Fruit fly (Drosophila melanogaster) whole organism, embryonic: ENCODE results near the gene CG3149.

ENCODE experiments used
- Atf-2 ChIP-seq: fragments of 200-800 bp; sonication (Bioruptor generic); optimal IDR thresholded peaks from 2 replicates; lab custom pipeline; 2016; ENCODE audit warnings: missing biosample characterization, missing genetic modification characterization
- Atf3 ChIP-seq: fragments of 200-800 bp; sonication (Bioruptor generic); optimal IDR thresholded peaks from 3 replicates; lab custom pipeline; 2016; ENCODE audit warnings: missing biosample characterization, missing genetic modification characterization
- CG10654 ChIP-seq: fragments of 200-800 bp; sonication (Bioruptor generic); optimal IDR thresholded peaks from 2 replicates; lab custom pipeline; 2016; ENCODE audit warnings: missing biosample characterization, missing genetic modification characterization
- CG11398 ChIP-seq: fragments of 200-800 bp; sonication (Bioruptor generic); optimal IDR thresholded peaks from 2 replicates; lab custom pipeline; 2016; ENCODE audit warnings: missing biosample characterization, missing genetic modification characterization
- CG12219 ChIP-seq: fragments of 200-800 bp; sonication (Bioruptor generic); optimal IDR thresholded peaks from 3 replicates; lab custom pipeline; 2018; ENCODE audit warnings: missing biosample characterization, mild to moderate bottlenecking, missing genetic modification characterization
- CG12299 ChIP-seq: fragments of 200-800 bp; sonication (Bioruptor generic); optimal IDR thresholded peaks from 2 replicates; lab custom pipeline; 2018; ENCODE audit warnings: missing biosample characterization, mild to moderate bottlenecking, missing genetic modification characterization
- CG13775 ChIP-seq: fragments of 200-800 bp; sonication (Bioruptor generic); optimal IDR thresholded peaks from 3 replicates; lab custom pipeline; 2017; ENCODE audit warnings: missing biosample characterization, mild to moderate bottlenecking, missing genetic modification characterization
- CG17385 ChIP-seq: fragments of 200-800 bp; sonication (Bioruptor generic); optimal IDR thresholded peaks from 3 replicates; lab custom pipeline; 2018; ENCODE audit warnings: missing biosample characterization, mild to moderate bottlenecking, missing genetic modification characterization
- CG1832 ChIP-seq: fragments of 200-800 bp; sonication (Bioruptor generic); optimal IDR thresholded peaks from 2 replicates; lab custom pipeline; 2017; ENCODE audit warnings: missing biosample characterization, mild to moderate bottlenecking, missing genetic modification characterization, inconsistent platforms
- CG2120 ChIP-seq: fragments of 200-800 bp; sonication (Bioruptor generic); optimal IDR thresholded peaks from 3 replicates; lab custom pipeline; 2016; ENCODE audit warnings: missing biosample characterization, missing genetic modification characterization
- CG30403 ChIP-seq: fragments of 200-800 bp; sonication (Bioruptor generic); optimal IDR thresholded peaks from 3 replicates; lab custom pipeline; 2016; ENCODE audit warnings: missing biosample characterization, missing genetic modification characterization
- CG31365 ChIP-seq: fragments of 200-800 bp; sonication (Bioruptor generic); optimal IDR thresholded peaks from 2 replicates; lab custom pipeline; 2018; ENCODE audit warnings: missing biosample characterization, mild to moderate bottlenecking, missing genetic modification characterization
- CG32767 ChIP-seq: fragments of 200-800 bp; sonication (Bioruptor generic); IDR thresholded peaks from 2 replicates; pipeline ENCODE4 v1.3.6; 2022; ENCODE audit warnings: missing biosample characterization, missing genetic modification characterization
- CG33213 ChIP-seq: fragments of 200-800 bp; sonication (Bioruptor generic); optimal IDR thresholded peaks from 3 replicates; lab custom pipeline; 2016; ENCODE audit warnings: missing biosample characterization, missing genetic modification characterization
- CG33557 ChIP-seq: fragments of 200-800 bp; sonication (Bioruptor generic); optimal IDR thresholded peaks from 2 replicates; lab custom pipeline; 2019; ENCODE audit warnings: missing biosample characterization, mild to moderate bottlenecking, missing genetic modification characterization, moderate library complexity
- CG43689 ChIP-seq: fragments of 200-800 bp; sonication (Bioruptor generic); IDR thresholded peaks from 2 replicates; pipeline ENCODE4 v1.3.6; 2022; ENCODE audit warnings: missing biosample characterization, missing genetic modification characterization
- CG6854 ChIP-seq: fragments of 200-800 bp; sonication (Bioruptor generic); optimal IDR thresholded peaks from 3 replicates; lab custom pipeline; 2017; ENCODE audit warnings: missing biosample characterization, mild to moderate bottlenecking, missing genetic modification characterization
- CG7357 ChIP-seq: fragments of 200-800 bp; sonication (Bioruptor generic); IDR thresholded peaks from 3 replicates; pipeline ENCODE4 v1.3.6; 2022; ENCODE audit warnings: missing biosample characterization, missing genetic modification characterization
- CG8478 ChIP-seq: fragments of >200 bp; optimal IDR thresholded peaks from 2 replicates; lab custom pipeline; 2018
- CTCF ChIP-seq: fragments of 200-800 bp; sonication (Bioruptor generic); optimal IDR thresholded peaks from 2 replicates; lab custom pipeline; 2017; ENCODE audit warnings: missing biosample characterization, mild to moderate bottlenecking, missing genetic modification characterization, moderate library complexity
- Dad ChIP-seq: fragments of 200-800 bp; sonication (Bioruptor generic); optimal IDR thresholded peaks from 3 replicates; lab custom pipeline; 2016; ENCODE audit warnings: missing biosample characterization, missing genetic modification characterization
- Dek ChIP-seq: fragments of 200-800 bp; sonication (Bioruptor generic); optimal IDR thresholded peaks from 3 replicates; lab custom pipeline; 2019; ENCODE audit warnings: missing biosample characterization, mild to moderate bottlenecking, missing genetic modification characterization, moderate library complexity
- Drgx ChIP-seq: fragments of 200-800 bp; sonication (Bioruptor generic); IDR thresholded peaks from 2 replicates; pipeline ENCODE4 v1.3.6; 2022; ENCODE audit warnings: missing biosample characterization, missing genetic modification characterization
- Fer2 ChIP-seq: fragments of 200-800 bp; sonication (Bioruptor generic); optimal IDR thresholded peaks from 2 replicates; lab custom pipeline; 2018; ENCODE audit warnings: missing biosample characterization, mild to moderate bottlenecking, missing genetic modification characterization, moderate library complexity
- Hmx ChIP-seq: fragments of 200-800 bp; sonication (Bioruptor generic); optimal IDR thresholded peaks from 2 replicates; lab custom pipeline; 2016; ENCODE audit warnings: missing biosample characterization, missing genetic modification characterization
- Hr51 ChIP-seq, 2 experiments: fragments of 200-800 bp; sonication (Bioruptor generic); optimal IDR thresholded peaks; 2 replicates in 1 of 2; 3 replicates in 1 of 2; lab custom pipeline; 2016 to 2018; ENCODE audit warnings: missing biosample characterization in 2 of 2, missing genetic modification characterization in 2 of 2, mild to moderate bottlenecking in 1 of 2, moderate library complexity in 1 of 2
- Mad ChIP-seq: fragments of 200-800 bp; sonication (Bioruptor generic); optimal IDR thresholded peaks from 2 replicates; lab custom pipeline; 2016; ENCODE audit warnings: missing biosample characterization, missing genetic modification characterization
- Neu2 ChIP-seq: fragments of 200-800 bp; sonication (Bioruptor generic); optimal IDR thresholded peaks from 3 replicates; lab custom pipeline; 2016; ENCODE audit warnings: missing biosample characterization, missing genetic modification characterization, borderline replicate concordance
- Rx ChIP-seq: fragments of 200-800 bp; sonication (Bioruptor generic); IDR thresholded peaks from 2 replicates; pipeline ENCODE4 v1.3.6; 2022; ENCODE audit warnings: missing biosample characterization, missing genetic modification characterization
- Trl ChIP-seq, 3 experiments: fragments of >200 bp in 2 of 3; fragments of 200-800 bp in 1 of 3; sonication (Bioruptor generic) in 1 of 3; optimal IDR thresholded peaks; 2 replicates in 1 of 3; 3 replicates in 2 of 3; lab custom pipeline; 2016 to 2017; ENCODE audit warnings: missing biosample characterization in 1 of 3, missing genetic modification characterization in 1 of 3
- Xrp1 ChIP-seq: fragments of 200-800 bp; sonication (Bioruptor generic); IDR thresholded peaks from 2 replicates; pipeline ENCODE4 v1.3.6; 2022; ENCODE audit warnings: missing biosample characterization, missing genetic modification characterization
- ac ChIP-seq: fragments of 200-800 bp; sonication (Bioruptor generic); optimal IDR thresholded peaks from 3 replicates; lab custom pipeline; 2017; ENCODE audit warnings: missing biosample characterization, mild to moderate bottlenecking, missing genetic modification characterization
- dan ChIP-seq: fragments of 200-800 bp; sonication (Bioruptor generic); IDR thresholded peaks from 2 replicates; pipeline ENCODE4 v1.3.6; 2022; ENCODE audit warnings: missing biosample characterization, missing genetic modification characterization
- ewg ChIP-seq: fragments of 200-800 bp; sonication (Bioruptor generic); optimal IDR thresholded peaks from 3 replicates; lab custom pipeline; 2017; ENCODE audit warnings: mild to moderate bottlenecking, missing biosample characterization, missing genetic modification reagents, missing genetic modification characterization
- exex ChIP-seq: fragments of 200-800 bp; sonication (Bioruptor generic); optimal IDR thresholded peaks from 4 replicates; lab custom pipeline; 2018; ENCODE audit warnings: missing biosample characterization, mild to moderate bottlenecking, missing genetic modification characterization, moderate library complexity
- fd102C ChIP-seq: fragments of 200-800 bp; sonication (Bioruptor generic); optimal IDR thresholded peaks from 2 replicates; lab custom pipeline; 2018; ENCODE audit warnings: missing biosample characterization, mild to moderate bottlenecking, missing genetic modification characterization, moderate library complexity
- gem ChIP-seq: fragments of 200-800 bp; sonication (Bioruptor generic); optimal IDR thresholded peaks from 2 replicates; lab custom pipeline; 2019; ENCODE audit warnings: missing biosample characterization, mild to moderate bottlenecking, missing genetic modification characterization, moderate library complexity
- hbn ChIP-seq: fragments of 200-800 bp; sonication (Bioruptor generic); IDR thresholded peaks from 2 replicates; pipeline ENCODE4 v1.3.6; 2022; ENCODE audit warnings: missing biosample characterization, missing genetic modification characterization; ENCODE audit not compliant: partially characterized antibody
- her ChIP-seq: fragments of 200-800 bp; sonication (Bioruptor generic); optimal IDR thresholded peaks from 2 replicates; lab custom pipeline; 2016; ENCODE audit warnings: missing biosample characterization, missing genetic modification characterization
- lmd ChIP-seq: fragments of 200-800 bp; sonication (Bioruptor generic); IDR thresholded peaks from 2 replicates; pipeline ENCODE4 v1.3.6; 2022; ENCODE audit warnings: missing biosample characterization, missing genetic modification characterization
- maf-S ChIP-seq: fragments of 200-800 bp; sonication (Bioruptor generic); optimal IDR thresholded peaks from 2 replicates; lab custom pipeline; 2016; ENCODE audit warnings: missing biosample characterization, missing genetic modification characterization
- nerfin-1 ChIP-seq: fragments of 200-800 bp; sonication (Bioruptor generic); optimal IDR thresholded peaks from 3 replicates; lab custom pipeline; 2019; ENCODE audit warnings: missing biosample characterization, mild to moderate bottlenecking, missing genetic modification characterization, moderate library complexity
- nmo ChIP-seq: fragments of 200-800 bp; sonication (Bioruptor generic); optimal IDR thresholded peaks from 2 replicates; lab custom pipeline; 2018; ENCODE audit warnings: missing biosample characterization, mild to moderate bottlenecking, missing genetic modification characterization, moderate library complexity
- phol ChIP-seq: fragments of 200-800 bp; sonication (Bioruptor generic); optimal IDR thresholded peaks from 3 replicates; lab custom pipeline; 2018; ENCODE audit warnings: missing biosample characterization, mild to moderate bottlenecking, missing genetic modification characterization, moderate library complexity
- pum ChIP-seq: fragments of 200-800 bp; sonication (Bioruptor generic); optimal IDR thresholded peaks from 2 replicates; lab custom pipeline; 2016; ENCODE audit warnings: missing biosample characterization, missing genetic modification characterization
- repo ChIP-seq: fragments of 200-800 bp; sonication (Bioruptor generic); optimal IDR thresholded peaks from 2 replicates; lab custom pipeline; 2016; ENCODE audit warnings: missing biosample characterization, missing genetic modification characterization
- sd ChIP-seq: fragments of 200-800 bp; sonication (Bioruptor generic); optimal IDR thresholded peaks from 3 replicates; lab custom pipeline; 2018; ENCODE audit warnings: missing biosample characterization, mild to moderate bottlenecking, missing genetic modification characterization, moderate library complexity
- sens ChIP-seq: fragments of 200-800 bp; sonication (Bioruptor generic); peaks from one replicate; lab custom pipeline; 2016; ENCODE audit warnings: missing biosample characterization, missing genetic modification characterization
- trh ChIP-seq: fragments of 200-800 bp; sonication (Bioruptor generic); optimal IDR thresholded peaks from 2 replicates; lab custom pipeline; 2016; ENCODE audit warnings: missing biosample characterization, missing genetic modification characterization
- vnd ChIP-seq: fragments of 200-800 bp; sonication (Bioruptor generic); IDR thresholded peaks from 3 replicates; pipeline ENCODE4 v1.3.6; 2022; ENCODE audit warnings: missing biosample characterization, missing genetic modification characterization; ENCODE audit not compliant: partially characterized antibody

Gene CG3149

DNA sequence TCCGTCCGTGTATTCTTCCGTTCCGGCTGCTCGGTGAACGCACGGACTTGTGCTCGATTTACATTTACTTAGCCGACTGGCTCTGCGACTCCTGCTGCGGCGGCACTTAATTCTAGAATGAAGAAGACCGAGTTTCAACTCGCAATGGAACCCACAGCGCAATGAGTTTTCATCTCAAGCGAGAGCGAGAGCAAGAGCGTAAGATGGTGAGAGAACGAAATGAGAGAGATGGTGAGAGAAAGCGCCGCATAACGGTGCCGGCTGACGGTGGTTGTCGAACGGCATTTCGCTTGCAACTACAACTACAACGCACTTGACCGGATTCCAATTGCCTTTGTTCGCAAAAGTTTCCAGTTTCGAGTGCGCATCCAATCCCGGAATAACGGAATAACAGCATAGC is 32.2 kb downstream of the CG3149 start, which contains the start of gene OtopLc (continued):
- TF ChIP-seq CG13775 (GFP tag; lab: Kevin White, UChicago) = no peak
- peak; percentile 43 for TF ChIP-seq CG17385 (GFP tag; lab: Kevin White, UChicago)
- no peak for TF ChIP-seq Rx (GFP tag; lab: Robert Waterston, UW)
- no peak for TF ChIP-seq gem (tag; lab: Kevin White, UChicago)
- TF ChIP-seq sd (tag; lab: Kevin White, UChicago) = peak; percentile 6
- no peak for TF ChIP-seq CG6854 (GFP tag; lab: Kevin White, UChicago)
- TF ChIP-seq Trl (optimal IDR thresholded peaks at IDR 0.05; lab: Kevin White, UChicago) = peak; percentile 48 to 72
- TF ChIP-seq Trl (GFP tag; optimal IDR thresholded peaks at IDR 0.05; lab: Kevin White, UChicago) = no peak
- TF ChIP-seq exex (tag; lab: Kevin White, UChicago) = no peak
- no peak for TF ChIP-seq CG32767 (GFP tag; lab: Robert Waterston, UW)
- no peak for TF ChIP-seq CG30403 (GFP tag; lab: Kevin White, UChicago)
- no peak for TF ChIP-seq CG2120 (GFP tag; lab: Kevin White, UChicago)

DNA sequence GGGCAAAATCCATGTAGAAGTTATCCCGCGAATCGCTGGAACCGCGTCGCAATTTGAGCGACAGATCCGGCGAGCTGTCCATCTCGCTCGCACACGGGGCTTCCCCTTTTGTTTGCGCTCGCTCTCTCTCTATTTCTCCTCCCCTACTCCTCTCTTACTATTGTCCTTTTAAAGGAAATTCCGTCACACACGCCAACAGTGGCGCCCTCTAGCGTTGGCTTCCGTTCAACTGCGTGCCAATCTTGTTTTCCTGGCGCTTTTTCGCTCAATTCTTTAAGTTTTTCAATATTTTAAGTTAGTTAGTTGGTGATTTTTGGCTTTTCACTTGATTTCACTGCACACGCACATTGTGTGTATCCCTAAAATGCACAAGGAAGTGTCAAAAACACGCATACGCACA is 33.0 kb downstream of the CG3149 start:
- no peak for TF ChIP-seq dan (GFP tag; lab: Robert Waterston, UW)
- TF ChIP-seq ac (GFP tag; lab: Kevin White, UChicago) = no peak
- TF ChIP-seq CG11398 (GFP tag; lab: Kevin White, UChicago) = no peak
- peak; percentile 34 for TF ChIP-seq CG1832 (GFP tag; lab: Kevin White, UChicago)
- peak; percentile 51 for TF ChIP-seq ewg (GFP tag; lab: Kevin White, UChicago)
- TF ChIP-seq hbn (GFP tag; lab: Robert Waterston, UW) = no peak
- TF ChIP-seq Atf3 = no peak
- peak; percentile 87 for TF ChIP-seq CTCF (GFP tag; lab: Kevin White, UChicago)
- TF ChIP-seq Dad (GFP tag; lab: Kevin White, UChicago) = no peak
- no peak for TF ChIP-seq her (GFP tag; lab: Kevin White, UChicago)
- TF ChIP-seq Drgx (GFP tag; lab: Robert Waterston, UW) = no peak
- no peak for TF ChIP-seq Hmx
- TF ChIP-seq CG32767 (GFP tag; lab: Robert Waterston, UW) = 0 out of 2 replicates have a peak, but pooled peaks have one; percentile 34
- no peak for TF ChIP-seq Mad
- no peak for TF ChIP-seq Atf-2 (GFP tag; lab: Kevin White, UChicago)
- TF ChIP-seq CG10654 (GFP tag; lab: Kevin White, UChicago) = no peak
- TF ChIP-seq sens (GFP tag; lab: Kevin White, UChicago) = peak; percentile 24
- peak; percentile 27 for TF ChIP-seq nmo (GFP tag; lab: Kevin White, UChicago)
- no peak for TF ChIP-seq CG12299
- no peak for TF ChIP-seq CG12219 (GFP tag; lab: Kevin White, UChicago)
- no peak for TF ChIP-seq maf-S (GFP tag; lab: Kevin White, UChicago)
- TF ChIP-seq Dek (tag; lab: Kevin White, UChicago) = no peak
- no peak for TF ChIP-seq Xrp1 (GFP tag; lab: Robert Waterston, UW)
- no peak for TF ChIP-seq phol (tag; lab: Kevin White, UChicago)
- TF ChIP-seq CG8478 = no peak
- TF ChIP-seq trh (GFP tag; lab: Kevin White, UChicago) = no peak
- TF ChIP-seq CG33213 = no peak
- TF ChIP-seq CG31365 (tag; lab: Kevin White, UChicago) = no peak
- TF ChIP-seq pum (GFP tag; lab: Kevin White, UChicago) = no peak
- peak; percentile 99 for TF ChIP-seq nerfin-1 (tag; lab: Kevin White, UChicago)
- TF ChIP-seq Fer2 (tag; lab: Kevin White, UChicago) = no peak
- TF ChIP-seq sd (tag; lab: Kevin White, UChicago) = peak; percentile 72
- TF ChIP-seq lmd = no peak
- TF ChIP-seq CG43689 (GFP tag; lab: Robert Waterston, UW) = no peak
- TF ChIP-seq CG33557 (GFP tag; lab: Kevin White, UChicago) = no peak
- TF ChIP-seq fd102C = no peak
- TF ChIP-seq Neu2 (GFP tag; lab: Kevin White, UChicago) = no peak
- TF ChIP-seq Hr51 (GFP tag; optimal IDR thresholded peaks at IDR 0.05; lab: Kevin White, UChicago) = peak in 1 of 2 experiments; percentile 50
- no peak for TF ChIP-seq repo (GFP tag; lab: Kevin White, UChicago)
- TF ChIP-seq vnd (GFP tag; lab: Robert Waterston, UW) = no peak
- TF ChIP-seq CG7357 = no peak
- TF ChIP-seq Trl (optimal IDR thresholded peaks at IDR 0.05; lab: Kevin White, UChicago) = peak; percentile 5 to 31
- TF ChIP-seq Trl (GFP tag; optimal IDR thresholded peaks at IDR 0.05; lab: Kevin White, UChicago) = no peak
